Worm (Caenorhabditis elegans): ENCODE results near the gene F10E7.5.

DNA sequence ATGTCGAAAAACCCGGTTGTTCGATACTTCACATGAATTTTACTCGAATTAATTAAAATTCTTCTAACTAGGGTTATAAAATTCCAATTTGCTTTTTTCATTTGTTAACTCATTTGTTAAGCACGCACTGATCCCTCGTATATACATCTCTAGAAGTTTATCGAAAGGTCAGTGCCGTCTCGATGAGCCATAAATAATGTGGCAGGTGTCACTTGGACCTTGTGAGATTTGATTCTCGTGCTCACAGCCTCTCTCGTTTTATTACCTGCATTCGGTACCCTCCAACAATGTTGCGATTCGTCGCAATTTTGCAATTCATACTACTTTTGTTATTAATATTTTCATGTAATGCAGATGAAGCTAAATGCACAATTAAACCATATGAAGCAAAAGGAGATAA is 4.6 kb downstream of the F10E7.5 start, which contains the start of gene spon-1:
- TF ChIP-seq W03F9.2 (tag; optimal IDR thresholded peaks at IDR 0.05) (no peak), dao-5 (tag; optimal IDR thresholded peaks at IDR 0.05) (no peak), him-1 (tag; optimal IDR thresholded peaks at IDR 0.05) (no peak)

Data from whole organism, L4/young adult.